Fruit fly (Drosophila melanogaster) Kc167 (cell line): ENCODE data around the gene CG13690.

Source experiments
- Myc ChIP-seq: fragments of >200 bp; optimal IDR thresholded peaks from 2 replicates; lab custom pipeline; 2017; ENCODE audit warnings: missing external identifiers
- Sin3A ChIP-seq: fragments of >200 bp; optimal IDR thresholded peaks from 2 replicates; lab custom pipeline; 2018; ENCODE audit warnings: missing external identifiers
- h ChIP-seq: fragments of >200 bp; optimal IDR thresholded peaks from 3 replicates; lab custom pipeline; 2018; ENCODE audit warnings: missing external identifiers
- insv ChIP-seq: fragments of >200 bp; optimal IDR thresholded peaks from 3 replicates; lab custom pipeline; 2018; ENCODE audit warnings: missing external identifiers
- psq ChIP-seq: fragments of >200 bp; optimal IDR thresholded peaks from 2 replicates; lab custom pipeline; 2017; ENCODE audit warnings: missing external identifiers
- ttk ChIP-seq: sonication (Bioruptor generic); optimal IDR thresholded peaks from 2 replicates; lab custom pipeline; 2017; ENCODE audit warnings: missing external identifiers

The CG13690 gene

DNA sequence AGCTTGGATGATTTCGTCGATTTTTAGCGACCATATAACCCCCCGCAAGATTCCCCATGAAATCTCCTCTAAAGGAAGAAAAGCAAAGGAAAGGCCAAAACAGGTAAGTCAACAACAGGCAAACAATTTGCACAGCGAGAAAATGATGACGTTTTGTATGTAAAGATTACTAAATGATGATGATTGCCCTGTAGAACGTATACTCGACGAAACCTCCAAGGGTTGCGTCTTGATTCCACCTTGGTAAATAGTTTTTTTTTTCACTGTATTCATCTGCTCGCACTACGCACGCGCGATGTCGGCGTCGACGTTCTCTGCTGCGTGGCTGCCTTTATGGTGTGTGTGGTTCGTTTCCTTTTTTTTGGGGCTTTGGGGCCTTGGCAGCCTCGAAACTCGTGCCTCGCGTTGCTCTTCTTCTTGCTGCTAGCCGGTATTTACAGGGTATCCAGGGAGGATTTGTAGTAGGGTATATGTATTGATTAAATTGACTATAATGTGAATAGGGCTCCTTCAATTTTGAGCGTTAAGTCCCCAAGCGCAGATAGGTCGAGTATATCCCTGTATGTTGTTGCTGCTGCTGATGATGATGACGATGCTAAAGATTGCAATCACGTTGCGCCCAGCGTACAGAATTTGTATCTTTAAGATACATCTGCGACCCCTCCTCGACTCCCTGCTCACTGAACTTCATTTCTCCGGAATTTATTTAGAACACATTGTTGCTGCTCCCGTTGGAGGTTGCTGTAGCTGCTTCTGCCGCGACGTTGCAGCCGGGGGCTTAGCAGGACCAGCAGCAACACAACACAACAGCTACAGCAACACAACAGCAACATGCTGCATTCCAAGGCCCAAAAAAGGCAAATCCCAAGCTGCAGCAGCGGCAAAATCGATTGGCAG is 8.1 kb upstream of the CG13690 start:
- TF ChIP-seq Myc (no peak), h (lab: Kevin White, UChicago) (no peak), Sin3A (lab: Kevin White, UChicago) (no peak), psq (lab: Kevin White, UChicago) (no peak), ttk (lab: Kevin White, UChicago) (no peak), insv (lab: Kevin White, UChicago) (no peak)

DNA sequence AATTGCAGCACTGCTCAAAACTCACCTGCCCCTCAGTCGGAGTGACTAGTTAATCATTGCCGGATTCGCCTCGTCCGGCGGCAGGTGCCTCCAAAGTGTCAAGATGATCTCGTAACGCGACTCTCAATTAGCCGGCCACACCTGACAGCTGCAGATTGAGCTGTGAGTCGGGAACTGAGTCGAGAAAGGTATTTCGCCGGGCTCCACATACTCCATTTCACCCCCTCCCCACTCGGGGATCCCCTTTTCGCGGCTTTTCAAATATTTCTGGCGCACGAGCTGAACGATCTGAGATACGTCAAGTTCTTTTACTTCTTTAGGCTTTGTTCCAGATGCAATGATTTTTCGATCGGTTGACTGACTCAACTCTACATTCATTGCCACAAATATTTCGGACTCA is 7.0 kb upstream of the CG13690 start:
- TF ChIP-seq psq (lab: Kevin White, UChicago) (no peak), ttk (lab: Kevin White, UChicago) (no peak), Sin3A (lab: Kevin White, UChicago) (no peak), h (lab: Kevin White, UChicago) (no peak), insv (lab: Kevin White, UChicago) (no peak), Myc (no peak)

DNA sequence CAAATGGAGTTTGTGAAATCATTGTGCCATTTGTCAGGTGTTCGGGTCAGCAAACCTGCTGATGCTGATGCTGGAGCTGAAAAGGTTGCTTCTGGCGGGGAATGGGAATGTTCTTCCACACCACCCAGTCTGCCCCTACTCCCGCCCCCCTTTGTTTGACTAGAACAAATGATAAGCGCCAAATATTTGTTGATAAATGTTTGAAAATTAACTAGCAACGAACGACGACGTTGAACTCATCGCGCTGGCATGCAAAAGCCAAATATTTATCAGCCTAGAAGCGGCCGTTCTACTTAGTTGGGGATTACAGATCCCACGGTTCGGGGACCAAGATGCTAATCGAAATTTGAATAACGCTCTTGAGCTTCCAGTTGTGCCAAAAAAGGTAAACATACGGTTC is 6.0 kb upstream of the CG13690 start:
- no peak for TF ChIP-seq h (lab: Kevin White, UChicago)

DNA sequence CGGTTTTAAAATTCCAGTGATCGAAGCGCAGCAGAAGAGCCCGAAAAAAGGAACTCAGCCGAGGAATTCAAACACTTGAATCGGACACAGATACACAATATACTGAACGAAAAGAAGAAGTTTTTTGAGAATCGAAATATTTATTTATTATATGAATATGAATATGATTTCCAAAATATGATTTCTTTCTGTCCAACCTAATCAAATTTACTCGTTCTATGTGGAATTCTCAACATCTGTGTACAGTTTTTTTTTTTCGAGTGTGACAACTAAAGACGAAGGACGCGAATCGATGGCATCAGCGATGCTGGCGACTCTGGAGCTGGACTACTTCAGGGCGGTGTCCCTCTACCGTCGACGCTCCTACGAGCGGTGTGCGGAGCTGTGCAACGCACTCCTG is 3.7 kb upstream of the CG13690 start:
- TF ChIP-seq Sin3A (lab: Kevin White, UChicago) (no peak), psq (lab: Kevin White, UChicago) (no peak)

DNA sequence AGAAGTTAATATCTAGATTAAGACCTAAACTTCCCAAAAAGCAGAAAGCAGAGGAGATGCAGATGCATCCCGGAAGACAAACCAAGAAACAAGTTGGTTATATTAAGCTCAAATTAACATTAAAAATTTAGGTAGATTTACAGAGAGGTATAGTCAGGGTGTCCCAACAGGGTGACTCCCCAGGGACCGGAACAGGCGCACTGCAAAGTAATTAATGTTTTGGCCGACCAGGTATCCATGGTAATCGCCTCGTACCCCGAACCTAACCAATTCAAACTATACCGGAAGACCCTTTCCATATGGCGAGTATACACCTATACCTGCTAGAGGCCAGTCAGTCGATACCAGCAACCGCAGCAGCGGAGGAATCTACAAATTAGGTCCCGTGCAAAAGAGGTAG is 3.1 kb upstream of the CG13690 start, which contains the start of gene BBS8:
Gene BBS8 (plus strand): TSS at position 301 of the 400 bp plus-strand sequence.
- TF ChIP-seq psq (lab: Kevin White, UChicago) (no peak), insv (lab: Kevin White, UChicago) (no peak), Myc (no peak), h (lab: Kevin White, UChicago) (no peak), Sin3A (lab: Kevin White, UChicago) (no peak), ttk (lab: Kevin White, UChicago) (no peak)

DNA sequence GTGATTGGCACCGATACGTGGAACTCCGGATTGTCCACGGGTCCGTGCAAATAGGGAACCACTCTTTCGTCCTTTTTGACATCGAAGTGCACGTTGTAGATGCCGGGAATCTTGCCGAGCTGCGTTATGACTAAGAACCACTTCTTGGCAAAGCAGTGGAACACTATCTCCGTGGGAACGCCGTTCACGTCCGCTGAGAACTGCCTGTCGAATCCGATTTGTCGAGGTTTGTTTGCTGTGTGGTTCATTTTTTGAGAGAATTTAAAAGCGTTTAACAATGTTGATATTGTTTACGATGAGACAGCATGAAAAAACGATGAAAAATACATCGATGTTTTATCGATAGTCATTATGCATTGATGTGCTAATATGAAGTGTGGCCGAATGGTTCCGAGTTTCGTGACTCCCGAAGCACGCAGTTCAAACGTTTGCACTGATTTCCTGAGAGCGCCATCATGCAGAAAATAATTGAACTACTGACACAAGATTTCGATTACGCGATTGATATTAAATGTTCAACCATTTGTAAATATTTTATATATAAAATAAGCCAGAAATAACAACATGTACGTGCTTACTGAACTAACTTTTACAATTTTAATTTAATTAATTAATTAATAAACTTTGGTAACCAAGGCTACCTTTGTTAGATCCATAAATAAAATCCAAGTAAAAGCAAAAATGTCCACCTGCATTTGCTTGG is 1.8 kb upstream of the CG13690 start, which contains the start of the genes CG11885 and CG13692:
Gene CG11885 (minus strand): TSS at position 332 of the 703 bp plus-strand sequence.
Gene CG13692 (plus strand): TSS at position 653 of the 703 bp plus-strand sequence.
- TF ChIP-seq insv (lab: Kevin White, UChicago) (no peak), Myc (no peak), h (lab: Kevin White, UChicago) (no peak)

DNA sequence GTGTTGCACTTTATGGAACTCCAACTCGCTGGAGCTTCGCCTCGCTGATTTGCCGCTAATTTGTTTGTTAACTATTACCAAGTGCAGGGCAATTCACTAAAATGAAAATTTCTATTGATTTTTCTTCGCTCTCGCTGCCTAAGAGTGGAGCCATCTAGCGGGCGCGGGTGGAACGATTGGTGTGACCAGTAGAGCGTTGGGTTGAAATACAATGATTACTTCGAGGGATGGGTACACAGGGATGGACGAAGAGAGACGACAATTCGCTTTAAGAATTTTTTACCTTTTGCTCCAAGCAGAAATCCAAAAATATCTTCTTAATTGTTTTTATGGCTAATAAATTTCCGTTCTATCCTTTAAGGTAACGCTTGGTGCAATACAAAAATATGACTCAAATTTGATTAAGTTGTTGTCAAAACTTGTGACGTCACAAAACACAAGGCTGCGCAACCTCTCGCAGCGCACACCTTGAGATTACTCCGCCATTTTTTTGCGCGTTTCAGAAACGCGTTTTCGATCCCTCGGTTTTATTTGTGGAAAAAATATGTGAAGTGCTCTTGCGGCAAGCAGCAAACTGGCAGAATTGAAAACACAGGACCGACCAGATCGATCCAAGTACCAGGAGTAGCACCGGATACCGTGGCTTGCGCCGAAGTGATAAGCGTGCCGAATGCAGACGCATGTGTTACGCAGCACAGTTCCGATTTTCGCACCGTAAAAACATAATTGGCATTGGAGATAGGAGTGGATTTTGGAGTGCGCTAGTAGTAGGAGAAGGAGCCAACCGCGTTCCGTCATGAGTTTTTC is 4.7 kb downstream of the CG13690 start, which contains the start of the genes AP-2alpha and ebi:
Gene AP-2alpha (minus strand): TSS at position 185 of the 807 bp plus-strand sequence.
Gene ebi (plus strand): TSS at position 475 of the 807 bp plus-strand sequence.
- TF ChIP-seq psq (lab: Kevin White, UChicago) (no peak), ttk (lab: Kevin White, UChicago) (no peak), insv (lab: Kevin White, UChicago) (no peak), Sin3A (lab: Kevin White, UChicago) (no peak), Myc (no peak), h (lab: Kevin White, UChicago) (no peak)

DNA sequence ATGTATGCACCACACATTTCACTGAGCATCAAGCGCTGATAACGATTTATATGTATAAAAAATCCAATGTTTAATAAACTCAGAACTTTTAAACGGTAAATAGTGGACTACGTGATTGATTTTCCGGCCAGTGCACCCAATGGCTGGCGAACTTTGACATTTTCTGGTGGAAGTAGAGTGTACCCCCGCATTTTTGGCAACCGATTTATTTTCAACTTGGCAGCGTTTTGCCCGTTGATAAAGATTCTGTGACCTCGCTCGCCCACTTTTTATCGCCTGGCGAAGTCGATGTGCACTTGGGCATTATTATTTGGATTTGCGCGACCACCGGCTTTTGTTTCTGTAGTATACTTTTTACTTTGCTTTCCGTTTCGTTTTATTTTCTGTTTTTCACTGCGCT is 5.6 kb downstream of the CG13690 start:
- TF ChIP-seq psq (lab: Kevin White, UChicago) (no peak), ttk (lab: Kevin White, UChicago) (no peak), h (lab: Kevin White, UChicago) (no peak), insv (lab: Kevin White, UChicago) (no peak), Myc (no peak), Sin3A (lab: Kevin White, UChicago) (no peak)

DNA sequence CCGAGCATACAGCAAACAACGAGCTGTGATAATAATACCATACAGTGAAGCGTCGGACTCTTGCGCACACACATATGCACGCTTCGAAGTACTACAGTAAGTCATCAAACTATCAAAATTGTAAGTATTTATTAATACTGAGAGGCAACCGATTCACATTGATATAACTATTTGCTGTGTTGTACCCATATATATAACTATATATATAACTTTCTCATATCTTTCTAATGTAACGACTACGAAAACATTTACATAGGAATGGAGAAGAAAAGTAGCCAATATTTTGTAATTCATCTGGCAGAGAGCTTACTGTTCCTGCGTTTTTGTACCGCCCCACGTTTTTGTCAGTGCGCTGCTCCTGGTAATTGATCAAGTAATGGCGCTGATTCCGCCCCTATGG is 6.5 kb downstream of the CG13690 start:
- TF ChIP-seq h (lab: Kevin White, UChicago) (no peak), ttk (lab: Kevin White, UChicago) (no peak), Sin3A (lab: Kevin White, UChicago) (no peak), Myc (no peak), psq (lab: Kevin White, UChicago) (no peak), insv (lab: Kevin White, UChicago) (no peak)

DNA sequence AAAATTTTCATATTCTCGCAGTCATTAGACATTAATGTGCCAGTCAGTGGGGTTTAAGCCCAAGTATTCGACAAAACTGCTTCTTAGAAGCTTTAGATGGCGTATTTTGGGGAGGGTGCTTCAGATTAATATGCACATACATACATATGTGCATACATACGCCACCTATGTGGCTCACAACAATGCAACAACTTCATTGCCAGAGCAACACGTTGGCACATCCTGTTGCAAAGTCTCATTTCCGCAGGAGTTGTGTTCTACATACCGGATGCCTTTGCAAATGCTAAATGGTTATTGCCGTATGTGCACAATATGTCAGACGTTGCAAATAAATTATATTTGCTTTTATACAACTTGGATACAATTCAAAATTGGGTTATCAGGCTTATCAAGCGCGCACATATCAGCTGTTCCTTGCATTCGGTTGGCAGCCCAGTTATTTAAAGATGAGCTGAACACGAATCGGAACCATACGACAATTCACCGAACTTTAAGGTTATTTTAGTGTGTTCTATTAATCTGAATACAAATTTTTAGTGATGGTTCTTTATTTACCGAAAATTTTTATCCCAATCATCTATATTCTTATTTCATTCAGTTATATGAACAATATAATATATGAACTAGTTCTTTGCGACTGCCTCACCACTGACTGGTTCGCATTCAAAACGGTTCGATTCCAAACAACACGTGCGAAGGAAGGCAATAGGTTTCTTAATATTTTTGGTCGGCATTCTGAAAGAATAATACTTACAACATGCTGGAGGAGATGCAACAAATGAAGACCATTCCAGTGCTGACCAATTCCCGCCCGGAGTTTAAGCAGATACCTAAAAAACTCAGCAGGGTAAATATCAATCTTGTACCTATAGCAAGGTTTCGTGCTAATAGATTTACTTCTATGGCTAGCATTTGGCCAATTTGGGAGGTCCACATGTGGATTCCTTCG is 15.6 kb downstream of the CG13690 start, which contains the start of gene Polr1B:
Gene Polr1B (plus strand): TSS at position 659 of the 949 bp plus-strand sequence.
- TF ChIP-seq h (lab: Kevin White, UChicago): no peak
- no peak for TF ChIP-seq Myc
- TF ChIP-seq Sin3A (lab: Kevin White, UChicago): no peak
- no peak for TF ChIP-seq insv (lab: Kevin White, UChicago)
- TF ChIP-seq ttk (lab: Kevin White, UChicago): no peak
- TF ChIP-seq psq (lab: Kevin White, UChicago): no peak
